Fruit fly (Drosophila melanogaster) S2 (cell line): ENCODE results near the gene CG9168.
"Not testable (repeated sequence)": the region's sequence is repeated elsewhere in the genome, so short reads cannot be mapped to it uniquely, and the experiment has no call there.

Source experiments
- CG8478 ChIP-seq: fragments of >200 bp; optimal IDR thresholded peaks from 2 replicates; lab custom pipeline; 2018
- CTCF ChIP-seq, 2 experiments: fragments of >200 bp; optimal IDR thresholded peaks; 2 replicates each; lab custom pipeline; 2018

The CG9168 gene

dm6 chr3L:1388094-1388493 lies 22.8 kb upstream of the CG9168 start:
- TF ChIP-seq CTCF (optimal IDR thresholded peaks at IDR 0.05; lab: Kevin White, UChicago) (no peak), CG8478 (lab: Kevin White, UChicago) (no peak)

- TF ChIP-seq CG8478 (lab: Kevin White, UChicago) (no peak), CTCF (optimal IDR thresholded peaks at IDR 0.05; lab: Kevin White, UChicago) (no peak)
Observed at dm6 chr3L:1388862-1389261, 22.0 kb upstream of the CG9168 start.

- no peak for TF ChIP-seq CG8478 (lab: Kevin White, UChicago)
Observed at dm6 chr3L:1390410-1390809, 20.4 kb upstream of the CG9168 start.

dm6 chr3L:1391993-1392952 lies 18.6 kb upstream of the CG9168 start:
- TF ChIP-seq CG8478 (lab: Kevin White, UChicago) (no peak), CTCF (optimal IDR thresholded peaks at IDR 0.05; lab: Kevin White, UChicago) (no peak)

dm6 chr3L:1394463-1394862 lies 16.4 kb upstream of the CG9168 start:
- TF ChIP-seq CG8478 (lab: Kevin White, UChicago) (no peak), CTCF (optimal IDR thresholded peaks at IDR 0.05; lab: Kevin White, UChicago) (no peak)

- TF ChIP-seq CG8478 (lab: Kevin White, UChicago); CTCF (optimal IDR thresholded peaks at IDR 0.05; lab: Kevin White, UChicago): not testable (repeated sequence)
Observed at dm6 chr3L:1398286-1398685, 12.6 kb upstream of the CG9168 start, which contains the start of gene CG32320. Gene CG32320, plus strand, starts transcription at chr3L:1398586.

dm6 chr3L:1401364-1401978 lies 9.4 kb upstream of the CG9168 start:
- no peak for TF ChIP-seq CTCF (optimal IDR thresholded peaks at IDR 0.05; lab: Kevin White, UChicago)
- no peak for TF ChIP-seq CG8478 (lab: Kevin White, UChicago)

dm6 chr3L:1402152-1402551 lies 8.7 kb upstream of the CG9168 start:
- TF ChIP-seq CTCF (optimal IDR thresholded peaks at IDR 0.05; lab: Kevin White, UChicago) (no peak), CG8478 (lab: Kevin White, UChicago) (no peak)

dm6 chr3L:1404549-1404948 lies 6.3 kb upstream of the CG9168 start:
- TF ChIP-seq CTCF (optimal IDR thresholded peaks at IDR 0.05; lab: Kevin White, UChicago) (no peak), CG8478 (lab: Kevin White, UChicago) (no peak)

- no peak for TF ChIP-seq CTCF (optimal IDR thresholded peaks at IDR 0.05; lab: Kevin White, UChicago)
- TF ChIP-seq CG8478 (lab: Kevin White, UChicago) = no peak
Observed at dm6 chr3L:1408093-1408492, 2.8 kb upstream of the CG9168 start.

dm6 chr3L:1414032-1414431 lies 3.2 kb downstream of the CG9168 start:
- no peak for TF ChIP-seq CG8478 (lab: Kevin White, UChicago)
- no peak for TF ChIP-seq CTCF (optimal IDR thresholded peaks at IDR 0.05; lab: Kevin White, UChicago)

- no peak for TF ChIP-seq CG8478 (lab: Kevin White, UChicago)
- no peak for TF ChIP-seq CTCF (optimal IDR thresholded peaks at IDR 0.05; lab: Kevin White, UChicago)
Observed at dm6 chr3L:1415931-1416330, 5.1 kb downstream of the CG9168 start, which contains the start of gene FucTD. Gene FucTD, plus strand, starts transcription at chr3L:1416231.

dm6 chr3L:1417898-1418297 lies 7.0 kb downstream of the CG9168 start:
- TF ChIP-seq CG8478 (lab: Kevin White, UChicago) (no peak), CTCF (optimal IDR thresholded peaks at IDR 0.05; lab: Kevin White, UChicago) (no peak)

- TF ChIP-seq CG8478 (lab: Kevin White, UChicago) (no peak), CTCF (optimal IDR thresholded peaks at IDR 0.05; lab: Kevin White, UChicago) (no peak)
Observed at dm6 chr3L:1418821-1419220, 8.0 kb downstream of the CG9168 start.

dm6 chr3L:1419929-1420328 lies 9.1 kb downstream of the CG9168 start:
- TF ChIP-seq CTCF (optimal IDR thresholded peaks at IDR 0.05; lab: Kevin White, UChicago) (no peak), CG8478 (lab: Kevin White, UChicago) (no peak)
